Worm (Caenorhabditis elegans): ENCODE results near the gene sma-10.

- TF ChIP-seq W03F9.2 (tag; optimal IDR thresholded peaks at IDR 0.05) (no peak), him-1 (tag; optimal IDR thresholded peaks at IDR 0.05) (no peak), dao-5 (tag; optimal IDR thresholded peaks at IDR 0.05) (no peak)
These were observed 29.4 kb upstream of the sma-10 start, which contains the start of gene aass-1 for ce11 chrIV:244843-245242.
